Fruit fly (Drosophila melanogaster) whole organism, embryonic: ENCODE data around the gene pall.
A peak's percentile ranks its signal among the peaks of the same experiment; 100 is the strongest.

Experiments used
- Atf-2 ChIP-seq: fragments of 200-800 bp; sonication (Bioruptor generic); optimal IDR thresholded peaks from 2 replicates; lab custom pipeline; 2016; ENCODE audit warnings: missing biosample characterization, missing genetic modification characterization
- CG10267 ChIP-seq: fragments of 200-800 bp; sonication (Bioruptor generic); optimal IDR thresholded peaks from 2 replicates; lab custom pipeline; 2018; ENCODE audit warnings: missing biosample characterization, mild to moderate bottlenecking, missing genetic modification characterization, moderate library complexity
- CG11695 ChIP-seq: fragments of 200-800 bp; sonication (Bioruptor generic); IDR thresholded peaks from 3 replicates; pipeline ENCODE4 v1.3.6; 2022; ENCODE audit warnings: missing biosample characterization, missing genetic modification characterization
- CG11696 ChIP-seq: fragments of 200-800 bp; sonication (Bioruptor generic); IDR thresholded peaks from 2 replicates; pipeline ENCODE4 v1.3.6; 2022; ENCODE audit warnings: missing biosample characterization, missing genetic modification characterization
- CG12299 ChIP-seq: fragments of 200-800 bp; sonication (Bioruptor generic); optimal IDR thresholded peaks from 2 replicates; lab custom pipeline; 2018; ENCODE audit warnings: missing biosample characterization, mild to moderate bottlenecking, missing genetic modification characterization
- CG1233 ChIP-seq: fragments of 200-800 bp; sonication (Bioruptor generic); optimal IDR thresholded peaks from 4 replicates; lab custom pipeline; 2018; ENCODE audit warnings: missing biosample characterization, mild to moderate bottlenecking, missing genetic modification characterization
- CG12769 ChIP-seq: fragments of 200-800 bp; sonication (Bioruptor generic); optimal IDR thresholded peaks from 2 replicates; lab custom pipeline; 2019; ENCODE audit warnings: missing biosample characterization, mild to moderate bottlenecking, missing genetic modification characterization, moderate library complexity
- CG13424 ChIP-seq: fragments of 200-800 bp; sonication (Bioruptor generic); optimal IDR thresholded peaks from 2 replicates; lab custom pipeline; 2019; ENCODE audit warnings: missing biosample characterization, mild to moderate bottlenecking, missing genetic modification characterization, moderate library complexity
- CG13624 ChIP-seq: fragments of 200-800 bp; sonication (Bioruptor generic); optimal IDR thresholded peaks from 2 replicates; lab custom pipeline; 2016; ENCODE audit warnings: missing biosample characterization, missing genetic modification characterization
- CG15514 ChIP-seq: fragments of 200-800 bp; sonication (Bioruptor generic); optimal IDR thresholded peaks from 3 replicates; lab custom pipeline; 2017; ENCODE audit warnings: missing biosample characterization, missing genetic modification characterization, mild to moderate bottlenecking, moderate library complexity, missing genetic modification reagents
- CG15601 ChIP-seq: fragments of 200-800 bp; sonication (Bioruptor generic); optimal IDR thresholded peaks from 3 replicates; lab custom pipeline; 2019; ENCODE audit warnings: missing biosample characterization, mild to moderate bottlenecking, missing genetic modification characterization, moderate library complexity
- CG1647 ChIP-seq: fragments of 200-800 bp; sonication (Bioruptor generic); optimal IDR thresholded peaks from 3 replicates; lab custom pipeline; 2016; ENCODE audit warnings: missing biosample characterization, missing genetic modification characterization
- CG16813 ChIP-seq: fragments of 200-800 bp; sonication (Bioruptor generic); IDR thresholded peaks from 3 replicates; pipeline ENCODE4 v1.3.6; 2022; ENCODE audit warnings: missing biosample characterization, missing genetic modification characterization; ENCODE audit not compliant: partially characterized antibody
- CG17328 ChIP-seq: fragments of 200-800 bp; sonication (Bioruptor generic); IDR thresholded peaks from 2 replicates; pipeline ENCODE4 v1.3.6; 2022; ENCODE audit warnings: missing biosample characterization, missing genetic modification characterization
- CG17361 ChIP-seq: fragments of 200-800 bp; sonication (Bioruptor generic); IDR thresholded peaks from 3 replicates; pipeline ENCODE4 v1.3.6; 2022; ENCODE audit warnings: missing biosample characterization, missing genetic modification characterization
- CG17385 ChIP-seq: fragments of 200-800 bp; sonication (Bioruptor generic); optimal IDR thresholded peaks from 3 replicates; lab custom pipeline; 2018; ENCODE audit warnings: missing biosample characterization, mild to moderate bottlenecking, missing genetic modification characterization
- CG17829 ChIP-seq: fragments of 200-800 bp; optimal IDR thresholded peaks from 2 replicates; lab custom pipeline; 2019; ENCODE audit warnings: missing biosample characterization, mild to moderate bottlenecking, missing genetic modification characterization, moderate library complexity
- CG2889 ChIP-seq: fragments of 200-800 bp; sonication (Bioruptor generic); IDR thresholded peaks from 3 replicates; pipeline ENCODE4 v1.3.6; 2022; ENCODE audit warnings: missing biosample characterization, missing genetic modification characterization
- CG31441 ChIP-seq: fragments of 200-800 bp; sonication (Bioruptor generic); IDR thresholded peaks from 2 replicates; pipeline ENCODE4 v1.3.6; 2022; ENCODE audit warnings: missing biosample characterization, missing genetic modification characterization
- CG4424 ChIP-seq: fragments of 200-800 bp; sonication (Bioruptor generic); optimal IDR thresholded peaks from 3 replicates; lab custom pipeline; 2016; ENCODE audit warnings: missing biosample characterization, missing genetic modification characterization
- CG4707 ChIP-seq: fragments of 200-800 bp; sonication (Bioruptor generic); optimal IDR thresholded peaks from 2 replicates; lab custom pipeline; 2018; ENCODE audit warnings: missing biosample characterization, mild to moderate bottlenecking, missing genetic modification characterization, moderate library complexity
- CG6854 ChIP-seq: fragments of 200-800 bp; sonication (Bioruptor generic); optimal IDR thresholded peaks from 3 replicates; lab custom pipeline; 2017; ENCODE audit warnings: missing biosample characterization, mild to moderate bottlenecking, missing genetic modification characterization
- CG7556 ChIP-seq: fragments of 200-800 bp; sonication (Bioruptor generic); optimal IDR thresholded peaks from 2 replicates; lab custom pipeline; 2017; ENCODE audit warnings: missing biosample characterization, mild to moderate bottlenecking, missing genetic modification characterization
- CG8290 ChIP-seq, 3 experiments: fragments of 200-800 bp; sonication (Bioruptor generic); optimal IDR thresholded peaks; 2 replicates each; lab custom pipeline; 2016 to 2019; ENCODE audit warnings: missing biosample characterization in 3 of 3, missing genetic modification characterization in 3 of 3, mild to moderate bottlenecking in 2 of 3, moderate library complexity in 1 of 3
- CG9932 ChIP-seq: fragments of 200-800 bp; sonication (Bioruptor generic); IDR thresholded peaks from 2 replicates; pipeline ENCODE4 v1.3.6; 2022; ENCODE audit warnings: missing biosample characterization, missing genetic modification characterization
- Dek ChIP-seq: fragments of 200-800 bp; sonication (Bioruptor generic); optimal IDR thresholded peaks from 3 replicates; lab custom pipeline; 2019; ENCODE audit warnings: missing biosample characterization, mild to moderate bottlenecking, missing genetic modification characterization, moderate library complexity
- Dip3 ChIP-seq: fragments of 200-800 bp; sonication (Bioruptor generic); optimal IDR thresholded peaks from 3 replicates; lab custom pipeline; 2016; ENCODE audit warnings: missing biosample characterization, missing genetic modification characterization
- HLHmδ ChIP-seq: fragments of 200-800 bp; sonication (Bioruptor generic); optimal IDR thresholded peaks from 2 replicates; lab custom pipeline; 2018; ENCODE audit warnings: missing biosample characterization, mild to moderate bottlenecking, missing genetic modification characterization, moderate library complexity
- Mes4 ChIP-seq: fragments of 200-800 bp; sonication (Bioruptor generic); optimal IDR thresholded peaks from 2 replicates; lab custom pipeline; 2016; ENCODE audit warnings: missing biosample characterization, missing genetic modification characterization
- amos ChIP-seq: fragments of 200-800 bp; sonication (Bioruptor generic); IDR thresholded peaks from 2 replicates; pipeline ENCODE4 v1.3.6; 2022; ENCODE audit warnings: missing biosample characterization, missing genetic modification characterization; ENCODE audit not compliant: partially characterized antibody
- ato ChIP-seq: fragments of 200-800 bp; sonication (Bioruptor generic); IDR thresholded peaks from 2 replicates; pipeline ENCODE4 v1.3.6; 2022; ENCODE audit warnings: missing biosample characterization, missing genetic modification characterization; ENCODE audit not compliant: partially characterized antibody
- chif ChIP-seq, 2 experiments: fragments of 200-800 bp; sonication (Bioruptor generic); optimal IDR thresholded peaks; 3 replicates each; lab custom pipeline; 2016; ENCODE audit warnings: missing biosample characterization in 2 of 2, missing genetic modification characterization in 2 of 2
- dysf ChIP-seq: fragments of 200-800 bp; sonication (Bioruptor generic); IDR thresholded peaks from 3 replicates; pipeline ENCODE4 v1.3.6; 2022; ENCODE audit warnings: missing biosample characterization, missing genetic modification characterization
- grau ChIP-seq: fragments of 200-800 bp; optimal IDR thresholded peaks from 3 replicates; lab custom pipeline; 2019; ENCODE audit warnings: missing biosample characterization, mild to moderate bottlenecking, missing genetic modification characterization, moderate library complexity
- gsb ChIP-seq: fragments of 200-800 bp; sonication (Bioruptor generic); IDR thresholded peaks from 2 replicates; pipeline ENCODE4 v1.3.6; 2022; ENCODE audit warnings: missing biosample characterization, missing genetic modification characterization
- kni ChIP-seq: fragments of 200-800 bp; sonication (Bioruptor generic); optimal IDR thresholded peaks from 3 replicates; lab custom pipeline; 2017; ENCODE audit warnings: mild to moderate bottlenecking, missing biosample characterization, missing genetic modification reagents, missing genetic modification characterization
- org-1 ChIP-seq: fragments of 200-800 bp; sonication (Bioruptor generic); optimal IDR thresholded peaks from 2 replicates; lab custom pipeline; 2017; ENCODE audit warnings: missing biosample characterization, missing genetic modification characterization
- pnt ChIP-seq: fragments of 200-800 bp; sonication (Bioruptor generic); optimal IDR thresholded peaks from 3 replicates; lab custom pipeline; 2016; ENCODE audit warnings: missing biosample characterization, missing genetic modification characterization
- prd ChIP-seq, 3 experiments: fragments of >200 bp in 2 of 3; fragments of 200-800 bp in 1 of 3; sonication (Bioruptor generic) in 1 of 3; optimal IDR thresholded peaks in 2 of 3; IDR thresholded peaks in 1 of 3; 2 replicates in 2 of 3; 3 replicates in 1 of 3; pipeline versions ENCODE4 v1.3.6 to Lab custom; 2017 to 2022; ENCODE audit warnings: missing biosample characterization in 1 of 3, missing genetic modification characterization in 1 of 3
- pros ChIP-seq: fragments of 200-800 bp; sonication (Bioruptor generic); optimal IDR thresholded peaks from 3 replicates; lab custom pipeline; 2019; ENCODE audit warnings: missing biosample characterization, mild to moderate bottlenecking, missing genetic modification characterization, moderate library complexity
- ro ChIP-seq: fragments of 200-800 bp; sonication (Bioruptor generic); IDR thresholded peaks from 2 replicates; pipeline ENCODE4 v1.3.6; 2022; ENCODE audit warnings: missing biosample characterization, missing genetic modification characterization
- slbo ChIP-seq: fragments of 200-800 bp; sonication (Bioruptor generic); IDR thresholded peaks from 2 replicates; pipeline ENCODE4 v1.3.6; 2022; ENCODE audit warnings: missing biosample characterization, missing genetic modification characterization
- sob ChIP-seq: fragments of 200-800 bp; sonication (Bioruptor generic); IDR thresholded peaks from 2 replicates; pipeline ENCODE4 v1.3.6; 2022; ENCODE audit warnings: missing biosample characterization, missing genetic modification characterization
- tgo ChIP-seq: fragments of 200-800 bp; sonication (Bioruptor generic); IDR thresholded peaks from 3 replicates; pipeline ENCODE4 v1.3.6; 2022; ENCODE audit warnings: missing biosample characterization, missing genetic modification characterization
- tin ChIP-seq: fragments of 200-800 bp; sonication (Bioruptor generic); optimal IDR thresholded peaks from 3 replicates; lab custom pipeline; 2016; ENCODE audit warnings: missing biosample characterization, missing genetic modification characterization
- tll ChIP-seq, 2 experiments: fragments of 200-800 bp in 1 of 2; fragments of >200 bp in 1 of 2; sonication (Bioruptor generic) in 1 of 2; optimal IDR thresholded peaks; 2 replicates each; lab custom pipeline; 2017 to 2019; ENCODE audit warnings: missing biosample characterization in 2 of 2, missing genetic modification characterization in 2 of 2, mild to moderate bottlenecking in 1 of 2, moderate library complexity in 1 of 2
- usp ChIP-seq: fragments of >200 bp; optimal IDR thresholded peaks from 2 replicates; lab custom pipeline; 2017; ENCODE audit warnings: missing biosample characterization, missing genetic modification characterization
- zen ChIP-seq: fragments of 200-800 bp; sonication (Bioruptor generic); optimal IDR thresholded peaks from 3 replicates; lab custom pipeline; 2018; ENCODE audit warnings: missing biosample characterization, mild to moderate bottlenecking, missing genetic modification characterization, moderate library complexity

The pall gene

dm6 chr3L:9451522-9452118, 36.0 kb downstream of the pall start, which contains the start of the genes CG3448 and ghi (continued):
- TF ChIP-seq CG17385 (no peak), usp (no peak), CG1647 (no peak), ro (GFP tag; lab: Robert Waterston, UW) (no peak), pnt (GFP tag; lab: Kevin White, UChicago) (peak; percentile 29), chif (GFP tag; optimal IDR thresholded peaks at IDR 0.05; lab: Kevin White, UChicago) (no peak), CG10267 (peak; percentile 98), grau (tag; lab: Kevin White, UChicago) (peak; percentile 53), sob (GFP tag; lab: Robert Waterston, UW) (peak; percentile 83), tll (GFP tag; optimal IDR thresholded peaks at IDR 0.05; lab: Kevin White, UChicago) (no peak), CG8290 (GFP tag; optimal IDR thresholded peaks at IDR 0.05; lab: Kevin White, UChicago) (peak; percentile 3), CG8290 (tag; optimal IDR thresholded peaks at IDR 0.05; lab: Kevin White, UChicago) (peak in 1 of 2 experiments; percentile 65), CG4707 (GFP tag; lab: Kevin White, UChicago) (no peak), Mes4 (GFP tag; lab: Kevin White, UChicago) (no peak), CG11695 (GFP tag; lab: Robert Waterston, UW) (peak; percentile 10; the same call in 1 of the 3 replicates), zen (peak; percentile 73), HLHmδ (GFP tag; lab: Kevin White, UChicago) (no peak), ato (GFP tag; lab: Robert Waterston, UW) (no peak), kni (GFP tag; lab: Kevin White, UChicago) (peak; percentile 75), CG13424 (tag; lab: Kevin White, UChicago) (peak; percentile 61), CG31441 (peak; percentile 77), CG9932 (peak; percentile 61), prd (optimal IDR thresholded peaks at IDR 0.05; lab: Kevin White, UChicago) (no peak), prd (GFP tag; IDR thresholded peaks at IDR 0.05; lab: Robert Waterston, UW) (peak; percentile 58; the same call in 2 of the 3 replicates), tgo (no peak), CG12769 (tag; lab: Kevin White, UChicago) (peak; percentile 8), gsb (GFP tag; lab: Robert Waterston, UW) (no peak), CG17361 (GFP tag; lab: Robert Waterston, UW) (peak; percentile 73), CG13624 (GFP tag; lab: Kevin White, UChicago) (peak; percentile 37), CG15601 (peak; percentile 45), CG4424 (GFP tag; lab: Kevin White, UChicago) (peak; percentile 75), dysf (GFP tag; lab: Robert Waterston, UW) (peak; percentile 65; the same call in 2 of the 3 replicates), CG16813 (peak; percentile 72), CG17328 (0 out of 2 replicates have a peak, but pooled peaks have one; percentile 13), org-1 (GFP tag; lab: Kevin White, UChicago) (no peak), Atf-2 (GFP tag; lab: Kevin White, UChicago) (no peak), CG1233 (GFP tag; lab: Kevin White, UChicago) (peak; percentile 69), CG7556 (GFP tag; lab: Kevin White, UChicago) (peak; percentile 62), CG17829 (tag; lab: Kevin White, UChicago) (peak; percentile 61), slbo (GFP tag; lab: Robert Waterston, UW) (peak; percentile 36; the same call in 1 of the 2 replicates), tin (GFP tag; lab: Kevin White, UChicago) (peak; percentile 75), CG12299 (peak; percentile 8), amos (GFP tag; lab: Robert Waterston, UW) (peak; percentile 73; the same call in 1 of the 2 replicates), CG6854 (GFP tag; lab: Kevin White, UChicago) (no peak), CG2889 (GFP tag; lab: Robert Waterston, UW) (no peak), Dek (tag; lab: Kevin White, UChicago) (peak; percentile 18), pros (GFP tag; lab: Kevin White, UChicago) (no peak), CG11696 (GFP tag; lab: Robert Waterston, UW) (no peak), CG15514 (GFP tag; lab: Kevin White, UChicago) (peak; percentile 70), Dip3 (GFP tag; lab: Kevin White, UChicago) (peak; percentile 28)
